Worm (Caenorhabditis elegans) whole organism, late embryonic: ENCODE results near the gene F02C12.3.

ENCODE experiments used
- F13H6.1 ChIP-seq: sonication (generic microtip); optimal IDR thresholded peaks from 2 replicates; lab custom pipeline; 2016; ENCODE audit warnings: missing genetic modification characterization, missing compliant biosample characterization
- Y22D7AL.16 ChIP-seq: sonication (generic microtip); optimal IDR thresholded peaks from 2 replicates; lab custom pipeline; 2016; ENCODE audit warnings: missing genetic modification characterization, missing compliant biosample characterization
- ahr-1 ChIP-seq: sonication (generic microtip); optimal IDR thresholded peaks from 2 replicates; lab custom pipeline; 2016; ENCODE audit warnings: missing genetic modification characterization, missing compliant biosample characterization
- ceh-14 ChIP-seq: sonication (generic microtip); optimal IDR thresholded peaks from 2 replicates; lab custom pipeline; 2016; ENCODE audit warnings: missing genotype, missing genetic modification characterization, missing compliant biosample characterization
- ceh-18 ChIP-seq: sonication (generic microtip); optimal IDR thresholded peaks from 2 replicates; lab custom pipeline; 2016; ENCODE audit warnings: missing genetic modification characterization, missing compliant biosample characterization
- ceh-2 ChIP-seq: sonication (generic microtip); optimal IDR thresholded peaks from 2 replicates; lab custom pipeline; 2016; ENCODE audit warnings: missing genotype, missing genetic modification characterization, missing compliant biosample characterization
- ceh-24 ChIP-seq: sonication (generic microtip); optimal IDR thresholded peaks from 2 replicates; lab custom pipeline; 2016; ENCODE audit warnings: mild to moderate bottlenecking, missing genetic modification characterization, missing compliant biosample characterization
- ceh-31 ChIP-seq: sonication (generic microtip); optimal IDR thresholded peaks from 2 replicates; lab custom pipeline; 2016; ENCODE audit warnings: missing genetic modification characterization, missing compliant biosample characterization
- ceh-34 ChIP-seq: sonication (generic microtip); optimal IDR thresholded peaks from 2 replicates; lab custom pipeline; 2016; ENCODE audit warnings: mild to moderate bottlenecking, missing genetic modification characterization, missing compliant biosample characterization
- ceh-45 ChIP-seq: fragments of 200-800 bp; sonication (Bioruptor generic); IDR thresholded peaks from 2 replicates; pipeline ENCODE4 v1.3.6; 2022; ENCODE audit warnings: missing genetic modification reagents, missing genetic modification characterization, missing compliant biosample characterization
- ceh-9 ChIP-seq: sonication (generic microtip); optimal IDR thresholded peaks from 2 replicates; lab custom pipeline; 2016; ENCODE audit warnings: mild to moderate bottlenecking, missing genetic modification characterization, inconsistent platforms, missing compliant biosample characterization
- dmd-4 ChIP-seq: sonication (generic microtip); optimal IDR thresholded peaks from 2 replicates; lab custom pipeline; 2016; ENCODE audit warnings: borderline replicate concordance, missing genetic modification characterization, missing compliant biosample characterization
- dve-1 ChIP-seq: sonication (generic microtip); optimal IDR thresholded peaks from 2 replicates; lab custom pipeline; 2017; ENCODE audit warnings: antibody characterized with exemption, mild to moderate bottlenecking, missing genetic modification characterization, missing compliant biosample characterization
- elt-2 ChIP-seq: sonication (generic microtip); optimal IDR thresholded peaks from 2 replicates; lab custom pipeline; 2016; ENCODE audit warnings: missing genetic modification reagents, missing genetic modification characterization, missing compliant biosample characterization
- elt-4 ChIP-seq: sonication (generic microtip); optimal IDR thresholded peaks from 2 replicates; lab custom pipeline; 2016; ENCODE audit warnings: missing genetic modification characterization, missing compliant biosample characterization
- eyg-1 ChIP-seq: sonication (generic microtip); optimal IDR thresholded peaks from 2 replicates; lab custom pipeline; 2016; ENCODE audit warnings: missing genotype, missing genetic modification characterization, missing compliant biosample characterization
- fkh-10 ChIP-seq: fragments of 150-350 bp; optimal IDR thresholded peaks from 2 replicates; lab custom pipeline; 2014; ENCODE audit warnings: missing biosample characterization, missing genetic modification reagents, missing genetic modification characterization
- hlh-15 ChIP-seq: sonication (generic microtip); optimal IDR thresholded peaks from 2 replicates; lab custom pipeline; 2016; ENCODE audit warnings: missing genetic modification characterization, missing compliant biosample characterization
- hlh-30 ChIP-seq: sonication (generic microtip); optimal IDR thresholded peaks from 2 replicates; lab custom pipeline; 2017; ENCODE audit warnings: antibody characterized with exemption, missing genetic modification characterization, missing compliant biosample characterization; ENCODE audit not compliant: insufficient read depth
- hlh-8 ChIP-seq: sonication (generic microtip); optimal IDR thresholded peaks from 2 replicates; lab custom pipeline; 2016; ENCODE audit warnings: missing genotype, missing genetic modification characterization, missing compliant biosample characterization
- lim-6 ChIP-seq: sonication (generic microtip); optimal IDR thresholded peaks from 2 replicates; lab custom pipeline; 2016; ENCODE audit warnings: missing genetic modification characterization, missing compliant biosample characterization
- lin-11 ChIP-seq: fragments of 200-800 bp; sonication (Bioruptor generic); optimal IDR thresholded peaks from 2 replicates; lab custom pipeline; 2018; ENCODE audit warnings: mild to moderate bottlenecking, missing genetic modification characterization, missing compliant biosample characterization
- mec-3 ChIP-seq: sonication (generic microtip); optimal IDR thresholded peaks from 2 replicates; lab custom pipeline; 2016; ENCODE audit warnings: borderline replicate concordance, missing genetic modification characterization, missing compliant biosample characterization
- nhr-232 ChIP-seq: sonication (generic microtip); optimal IDR thresholded peaks from 2 replicates; lab custom pipeline; 2016; ENCODE audit warnings: missing genetic modification characterization, missing compliant biosample characterization
- npax-4 ChIP-seq: sonication (generic microtip); optimal IDR thresholded peaks from 2 replicates; lab custom pipeline; 2016; ENCODE audit warnings: missing genetic modification characterization, missing compliant biosample characterization
- odd-2 ChIP-seq: sonication (generic microtip); optimal IDR thresholded peaks from 2 replicates; lab custom pipeline; 2017; ENCODE audit warnings: antibody characterized with exemption, mild to moderate bottlenecking, missing genetic modification characterization, missing compliant biosample characterization
- pag-3 ChIP-seq: sonication (generic microtip); optimal IDR thresholded peaks from 2 replicates; lab custom pipeline; 2016; ENCODE audit warnings: missing compliant biosample characterization, missing genetic modification characterization, borderline replicate concordance
- pqm-1 ChIP-seq: sonication (generic microtip); optimal IDR thresholded peaks from 2 replicates; lab custom pipeline; 2016; ENCODE audit warnings: missing genetic modification characterization, missing compliant biosample characterization
- pros-1 ChIP-seq: fragments of 150-350 bp; optimal IDR thresholded peaks from 2 replicates; lab custom pipeline; 2014; ENCODE audit warnings: missing biosample characterization, missing genetic modification reagents, missing genetic modification characterization
- ref-2 ChIP-seq: sonication (generic microtip); optimal IDR thresholded peaks from 2 replicates; lab custom pipeline; 2016; ENCODE audit warnings: missing genetic modification characterization, missing compliant biosample characterization
- rnt-1 ChIP-seq: sonication (generic microtip); optimal IDR thresholded peaks from 2 replicates; lab custom pipeline; 2016; ENCODE audit warnings: missing genetic modification characterization, missing compliant biosample characterization
- sox-2 ChIP-seq: fragments of 200-800 bp; sonication (Bioruptor generic); IDR thresholded peaks from 2 replicates; pipeline ENCODE4 v1.3.6; 2022; ENCODE audit warnings: missing genetic modification reagents, missing genetic modification characterization, missing compliant biosample characterization
- sox-4 ChIP-seq: sonication (generic microtip); optimal IDR thresholded peaks from 2 replicates; lab custom pipeline; 2017; ENCODE audit warnings: mild to moderate bottlenecking, missing genetic modification characterization, inconsistent platforms, missing compliant biosample characterization
- tbx-2 ChIP-seq: sonication (generic microtip); optimal IDR thresholded peaks from 2 replicates; lab custom pipeline; 2016; ENCODE audit warnings: missing genetic modification characterization, missing compliant biosample characterization
- unc-3 ChIP-seq, 2 experiments: fragments of 200-800 bp in 1 of 2; sonication (Bioruptor generic) in 1 of 2; sonication (generic microtip) in 1 of 2; conservative IDR thresholded peaks in 1 of 2; optimal IDR thresholded peaks in 1 of 2; 2 replicates each; pipeline versions ENCODE4 v1.3.6 to Lab custom; 2016 to 2022; ENCODE audit warnings: missing compliant biosample characterization in 2 of 2, missing genetic modification characterization in 2 of 2, missing genetic modification reagents in 1 of 2
- unc-42 ChIP-seq: sonication (generic microtip); optimal IDR thresholded peaks from 2 replicates; lab custom pipeline; 2016; ENCODE audit warnings: missing genotype, missing genetic modification characterization, missing compliant biosample characterization
- unc-55 ChIP-seq: sonication (generic microtip); optimal IDR thresholded peaks from 2 replicates; lab custom pipeline; 2017; ENCODE audit warnings: missing biosample characterization, missing genetic modification reagents, missing genetic modification characterization
- unc-86 ChIP-seq: sonication (generic microtip); optimal IDR thresholded peaks from 2 replicates; lab custom pipeline; 2016; ENCODE audit warnings: missing genetic modification characterization, missing compliant biosample characterization
- zip-5 ChIP-seq: sonication (generic microtip); optimal IDR thresholded peaks from 2 replicates; lab custom pipeline; 2016; ENCODE audit warnings: missing genetic modification characterization, missing compliant biosample characterization
- ztf-16 ChIP-seq: sonication (generic microtip); optimal IDR thresholded peaks from 2 replicates; lab custom pipeline; 2017; ENCODE audit warnings: missing genetic modification characterization, missing compliant biosample characterization

F02C12.3 gene

ce11 chrX:13354672-13355407 lies 41.9 kb upstream of the F02C12.3 start:
- TF ChIP-seq sox-2 (GFP tag; lab: Robert Waterston, UW) (no peak), lim-6 (no peak), lin-11 (no peak), ref-2 (tag; lab: Kevin White, UChicago) (no peak), unc-42 (tag; lab: Kevin White, UChicago) (no peak), ceh-14 (no peak), elt-4 (tag; lab: Kevin White, UChicago) (no peak), ztf-16 (tag; lab: Kevin White, UChicago) (no peak), odd-2 (tag; lab: Kevin White, UChicago) (no peak), ceh-24 (tag; lab: Kevin White, UChicago) (no peak), unc-3 (GFP tag; conservative IDR thresholded peaks at IDR 0.05; lab: Robert Waterston, UW) (no peak), unc-3 (tag; optimal IDR thresholded peaks at IDR 0.05; lab: Kevin White, UChicago) (no peak), ahr-1 (tag; lab: Kevin White, UChicago) (no peak), pqm-1 (tag; lab: Kevin White, UChicago) (no peak), dve-1 (tag; lab: Kevin White, UChicago) (no peak)

DNA sequence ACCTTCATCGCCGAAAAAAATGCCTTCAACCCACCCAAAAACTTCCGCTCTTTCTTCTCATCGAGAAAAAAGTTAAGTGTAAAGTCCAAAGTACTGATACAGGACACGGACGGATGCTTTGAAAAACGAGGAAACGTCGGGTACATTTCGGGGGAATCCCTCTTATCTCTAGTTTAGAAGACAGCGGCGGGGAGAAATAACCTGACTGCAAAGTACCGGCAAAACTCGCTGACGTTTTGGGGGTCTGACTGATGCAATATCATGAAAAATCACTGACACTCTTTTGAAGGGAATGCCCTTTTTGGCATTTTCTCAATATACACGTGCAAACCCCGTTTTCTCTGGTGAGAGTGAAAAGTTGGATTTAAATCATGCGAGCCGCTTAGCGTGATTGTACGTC lies 40.3 kb upstream of the F02C12.3 start:
- TF ChIP-seq tbx-2 (tag; lab: Kevin White, UChicago), result no peak
- no peak for TF ChIP-seq ceh-31 (tag; lab: Kevin White, UChicago)
- no peak for TF ChIP-seq eyg-1 (tag; lab: Kevin White, UChicago)
- no peak for TF ChIP-seq dve-1 (tag; lab: Kevin White, UChicago)
- TF ChIP-seq pag-3 (tag; lab: Kevin White, UChicago), result no peak
- no peak for TF ChIP-seq dmd-4 (tag; lab: Kevin White, UChicago)
- no peak for TF ChIP-seq sox-4 (tag; lab: Kevin White, UChicago)
- no peak for TF ChIP-seq unc-55 (GFP tag; lab: Kevin White, UChicago)
- no peak for TF ChIP-seq ahr-1 (tag; lab: Kevin White, UChicago)
- TF ChIP-seq pqm-1 (tag; lab: Kevin White, UChicago), result no peak
- no peak for TF ChIP-seq F13H6.1 (tag; lab: Kevin White, UChicago)

DNA sequence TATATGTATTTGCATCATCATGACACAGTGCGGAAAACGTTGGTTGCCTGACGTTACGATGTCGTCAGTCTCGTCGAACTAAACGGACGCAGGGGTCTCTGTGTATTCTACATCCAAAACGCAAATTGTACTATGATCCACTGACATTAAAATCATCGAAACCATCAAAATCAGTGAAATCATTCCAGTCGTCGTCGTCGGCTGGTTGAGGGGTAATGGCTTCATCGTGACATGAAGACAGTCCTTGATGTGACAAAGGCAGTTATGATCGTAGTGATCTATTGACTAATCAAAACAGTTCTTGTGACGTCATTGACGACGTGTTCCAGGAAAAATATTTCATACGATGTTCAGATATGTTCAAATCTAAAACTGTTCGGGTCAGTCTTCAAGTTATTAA lies 39.1 kb upstream of the F02C12.3 start:
- TF ChIP-seq Y22D7AL.16 (no peak), ceh-34 (no peak), pros-1 (no peak), elt-2 (tag; lab: Kevin White, UChicago) (no peak), nhr-232 (no peak), ceh-2 (tag; lab: Kevin White, UChicago) (no peak), hlh-8 (tag; lab: Kevin White, UChicago) (no peak)

DNA sequence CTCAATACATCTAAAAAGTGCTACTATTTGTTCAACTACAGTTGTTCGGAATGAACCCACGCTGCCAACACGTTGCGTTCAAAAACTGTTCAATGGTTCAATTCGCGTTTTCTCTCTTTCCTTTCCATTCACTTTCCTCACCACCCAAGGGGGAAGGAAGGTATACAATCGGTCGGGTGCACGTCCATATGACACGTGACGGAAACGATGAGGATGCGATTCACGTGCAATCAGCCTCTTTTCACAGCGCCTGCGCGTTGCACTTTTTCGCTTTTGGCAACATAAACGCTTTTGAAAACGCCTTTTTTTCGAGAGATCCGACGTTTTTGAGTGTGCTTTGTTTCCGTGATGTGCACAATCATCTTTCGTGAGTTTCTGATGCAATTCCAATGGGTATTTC lies 38.2 kb upstream of the F02C12.3 start:
- TF ChIP-seq lim-6 (no peak), elt-4 (tag; lab: Kevin White, UChicago) (no peak), F13H6.1 (tag; lab: Kevin White, UChicago) (no peak), ref-2 (tag; lab: Kevin White, UChicago) (no peak), hlh-15 (tag; lab: Kevin White, UChicago) (no peak), ceh-9 (tag; lab: Kevin White, UChicago) (no peak), ceh-31 (tag; lab: Kevin White, UChicago) (peak; percentile 2), fkh-10 (GFP tag; lab: Kevin White, UChicago) (no peak), hlh-30 (tag; lab: Kevin White, UChicago) (peak; percentile 93), ceh-45 (no peak), zip-5 (tag; lab: Kevin White, UChicago) (no peak), unc-86 (tag; lab: Kevin White, UChicago) (no peak), rnt-1 (no peak), npax-4 (tag; lab: Kevin White, UChicago) (no peak), eyg-1 (tag; lab: Kevin White, UChicago) (no peak), tbx-2 (tag; lab: Kevin White, UChicago) (peak; percentile 22), mec-3 (tag; lab: Kevin White, UChicago) (no peak), hlh-8 (tag; lab: Kevin White, UChicago) (no peak), ceh-18 (tag; lab: Kevin White, UChicago) (peak; percentile 59), sox-2 (GFP tag; lab: Robert Waterston, UW) (no peak)
